Worm (Caenorhabditis elegans): Measurements from ENCODE around the gene cyp-13A11.

- TF ChIP-seq Y75B8A.6 (GFP tag; IDR thresholded peaks at IDR 0.05) = no peak
- TF ChIP-seq F26F4.8 (GFP tag; conservative IDR thresholded peaks at IDR 0.05) = no peak
- TF ChIP-seq saeg-2 (GFP tag; IDR thresholded peaks at IDR 0.05) = no peak
- TF ChIP-seq mep-1 (tag; optimal IDR thresholded peaks at IDR 0.05) = no peak
- TF ChIP-seq pqm-1 (tag; optimal IDR thresholded peaks at IDR 0.05) = no peak
- no peak for TF ChIP-seq pha-4 (GFP tag; IDR thresholded peaks at IDR 0.05)
- TF ChIP-seq pha-4 (tag; optimal IDR thresholded peaks at IDR 0.05) = no peak
- TF ChIP-seq nhr-237 (tag; optimal IDR thresholded peaks at IDR 0.05) = no peak
- TF ChIP-seq zag-1 (tag; optimal IDR thresholded peaks at IDR 0.05) = no peak
- no peak for TF ChIP-seq lsy-2 (tag; optimal IDR thresholded peaks at IDR 0.05)
- TF ChIP-seq unc-130 (GFP tag; optimal IDR thresholded peaks at IDR 0.05) = no peak
- TF ChIP-seq gei-8 (GFP tag; optimal IDR thresholded peaks at IDR 0.05) = no peak
These were observed 18.9 kb downstream of the cyp-13A11 start, which contains the start of gene F54F12.2 for ce11 chrIII:13039739-13040138.
